Worm (Caenorhabditis elegans) whole organism, midembryonic: ENCODE data around the gene F26A1.8.

ENCODE experiments used
- T22C8.4 ChIP-seq: fragments of 200-800 bp; sonication (Bioruptor generic); IDR thresholded peaks from 2 replicates; pipeline ENCODE4 v1.3.6; 2022; ENCODE audit warnings: missing genetic modification characterization, missing compliant biosample characterization
- cog-1 ChIP-seq: sonication (generic microtip); optimal IDR thresholded peaks from 2 replicates; lab custom pipeline; 2016; ENCODE audit warnings: missing genetic modification characterization, missing compliant biosample characterization
- klf-2 ChIP-seq: fragments of 200-800 bp; sonication (Bioruptor generic); conservative IDR thresholded peaks from 2 replicates; pipeline ENCODE4 v1.3.6; 2022; ENCODE audit warnings: missing genetic modification reagents, missing genetic modification characterization, missing compliant biosample characterization
- med-1 ChIP-seq: sonication (generic microtip); optimal IDR thresholded peaks from 2 replicates; lab custom pipeline; 2017; ENCODE audit warnings: missing genetic modification characterization, mild to moderate bottlenecking, missing compliant biosample characterization, antibody characterized with exemption, missing genetic modification reagents; ENCODE audit not compliant: insufficient read depth
- ref-1 ChIP-seq: fragments of 200-800 bp; sonication (Bioruptor generic); conservative IDR thresholded peaks from 2 replicates; pipeline ENCODE4 v1.3.6; 2022; ENCODE audit warnings: missing genetic modification reagents, missing genetic modification characterization, missing compliant biosample characterization
- tab-1 ChIP-seq: fragments of 200-800 bp; sonication (Bioruptor generic); IDR thresholded peaks from 2 replicates; pipeline ENCODE4 v1.3.6; 2022; ENCODE audit warnings: missing genetic modification characterization, missing compliant biosample characterization
- ztf-29 ChIP-seq: fragments of 200-800 bp; sonication (Bioruptor generic); IDR thresholded peaks from 2 replicates; pipeline ENCODE4 v1.3.6; 2022; ENCODE audit warnings: missing genetic modification reagents, missing genetic modification characterization, missing compliant biosample characterization

DNA sequence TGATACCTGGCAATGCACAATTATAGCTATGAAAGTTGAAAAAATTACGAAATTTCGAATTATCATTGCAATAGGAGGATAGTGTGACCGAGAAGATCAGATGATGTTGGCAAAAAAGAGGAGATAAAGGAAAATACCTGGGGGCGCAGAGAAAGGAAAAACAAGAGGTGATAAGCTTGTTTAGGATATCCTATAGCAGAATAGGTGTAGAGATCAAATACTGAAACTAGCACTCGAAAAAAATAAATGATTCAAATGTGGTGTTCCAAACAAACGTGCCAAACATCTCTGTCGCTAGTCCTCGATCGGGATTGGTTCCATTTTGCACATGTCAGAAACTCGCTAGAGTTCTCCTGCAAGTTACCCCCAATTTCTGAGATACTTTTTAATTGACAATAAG, 7.4 kb upstream of the F26A1.8 start, which contains the start of gene F26A1.9:
- TF ChIP-seq klf-2 (GFP tag; lab: Robert Waterston, UW), result no peak
- no peak for TF ChIP-seq ztf-29 (GFP tag; lab: Robert Waterston, UW)
- TF ChIP-seq T22C8.4 (GFP tag; lab: Robert Waterston, UW), result no peak
- TF ChIP-seq med-1 (GFP tag; lab: Kevin White, UChicago), result no peak
- TF ChIP-seq ref-1 (GFP tag; lab: Robert Waterston, UW), result no peak
- TF ChIP-seq cog-1, result no peak
- TF ChIP-seq tab-1 (GFP tag; lab: Robert Waterston, UW), result no peak
